Worm (Caenorhabditis elegans) whole organism, midembryonic: ENCODE measurements around the gene frpr-9.

Experiments used
- cog-1 ChIP-seq: sonication (generic microtip); optimal IDR thresholded peaks from 2 replicates; lab custom pipeline; 2016; ENCODE audit warnings: missing genetic modification characterization, missing compliant biosample characterization
- flt-1 ChIP-seq: fragments of 200-800 bp; sonication (Bioruptor generic); IDR thresholded peaks from 2 replicates; pipeline ENCODE4 v1.3.6; 2022; ENCODE audit warnings: missing genetic modification characterization, missing compliant biosample characterization
- klf-2 ChIP-seq: fragments of 200-800 bp; sonication (Bioruptor generic); conservative IDR thresholded peaks from 2 replicates; pipeline ENCODE4 v1.3.6; 2022; ENCODE audit warnings: missing genetic modification reagents, missing genetic modification characterization, missing compliant biosample characterization
- tab-1 ChIP-seq: fragments of 200-800 bp; sonication (Bioruptor generic); IDR thresholded peaks from 2 replicates; pipeline ENCODE4 v1.3.6; 2022; ENCODE audit warnings: missing genetic modification characterization, missing compliant biosample characterization
- ztf-23 ChIP-seq: fragments of 200-800 bp; sonication (Bioruptor generic); IDR thresholded peaks from 2 replicates; pipeline ENCODE4 v1.3.6; 2022; ENCODE audit warnings: missing genetic modification reagents, missing genetic modification characterization, missing compliant biosample characterization

- TF ChIP-seq klf-2 = no peak
- TF ChIP-seq ztf-23 (GFP tag; lab: Robert Waterston, UW) = no peak
- TF ChIP-seq tab-1 (GFP tag; lab: Robert Waterston, UW) = no peak
- no peak for TF ChIP-seq flt-1 (GFP tag; lab: Robert Waterston, UW)
- TF ChIP-seq cog-1 (tag; lab: Kevin White, UChicago) = no peak
Observed at ce11 chrV:10970930-10971329, 21.0 kb upstream of the frpr-9 start.
